Fruit fly (Drosophila melanogaster) whole organism, embryonic: ENCODE results near the gene Ac13E.

Experiments
- CG10654 ChIP-seq: fragments of 200-800 bp; sonication (Bioruptor generic); optimal IDR thresholded peaks from 2 replicates; lab custom pipeline; 2016; ENCODE audit warnings: missing biosample characterization, missing genetic modification characterization
- CG11398 ChIP-seq: fragments of 200-800 bp; sonication (Bioruptor generic); optimal IDR thresholded peaks from 2 replicates; lab custom pipeline; 2016; ENCODE audit warnings: missing biosample characterization, missing genetic modification characterization
- CG12391 ChIP-seq: fragments of 200-800 bp; sonication (Bioruptor generic); optimal IDR thresholded peaks from 3 replicates; lab custom pipeline; 2018; ENCODE audit warnings: missing biosample characterization, mild to moderate bottlenecking, missing genetic modification characterization, moderate library complexity
- CG13287 ChIP-seq: fragments of 200-800 bp; sonication (Bioruptor generic); IDR thresholded peaks from 2 replicates; pipeline ENCODE4 v1.3.6; 2022; ENCODE audit warnings: missing biosample characterization, missing genetic modification characterization; ENCODE audit not compliant: partially characterized antibody
- CG13296 ChIP-seq: fragments of 200-800 bp; sonication (Bioruptor generic); optimal IDR thresholded peaks from 3 replicates; lab custom pipeline; 2018; ENCODE audit warnings: missing biosample characterization, mild to moderate bottlenecking, missing genetic modification characterization
- CG14014 ChIP-seq: fragments of 200-800 bp; sonication (Bioruptor generic); IDR thresholded peaks from 2 replicates; pipeline ENCODE4 v1.3.6; 2022; ENCODE audit warnings: missing biosample characterization, missing genetic modification characterization
- CG15011 ChIP-seq: fragments of 200-800 bp; sonication (Bioruptor generic); optimal IDR thresholded peaks from 3 replicates; lab custom pipeline; 2018; ENCODE audit warnings: missing biosample characterization, mild to moderate bottlenecking, missing genetic modification characterization
- CG15601 ChIP-seq: fragments of 200-800 bp; sonication (Bioruptor generic); optimal IDR thresholded peaks from 3 replicates; lab custom pipeline; 2019; ENCODE audit warnings: missing biosample characterization, mild to moderate bottlenecking, missing genetic modification characterization, moderate library complexity
- CG15696 ChIP-seq: fragments of 200-800 bp; sonication (Bioruptor generic); optimal IDR thresholded peaks from 2 replicates; lab custom pipeline; 2019; ENCODE audit warnings: missing biosample characterization, mild to moderate bottlenecking, missing genetic modification characterization, moderate library complexity
- CG18262 ChIP-seq: fragments of 200-800 bp; optimal IDR thresholded peaks from 3 replicates; lab custom pipeline; 2019; ENCODE audit warnings: missing biosample characterization, mild to moderate bottlenecking, missing genetic modification characterization, moderate library complexity
- CG18764 ChIP-seq: fragments of 200-800 bp; sonication (Bioruptor generic); optimal IDR thresholded peaks from 3 replicates; lab custom pipeline; 2016; ENCODE audit warnings: missing biosample characterization, missing genetic modification characterization
- CG2120 ChIP-seq: fragments of 200-800 bp; sonication (Bioruptor generic); optimal IDR thresholded peaks from 3 replicates; lab custom pipeline; 2016; ENCODE audit warnings: missing biosample characterization, missing genetic modification characterization
- CG30431 ChIP-seq: fragments of 200-800 bp; sonication (Bioruptor generic); optimal IDR thresholded peaks from 2 replicates; lab custom pipeline; 2017; ENCODE audit warnings: missing biosample characterization, missing genetic modification characterization
- CG3838 ChIP-seq: fragments of 200-800 bp; sonication (Bioruptor generic); optimal IDR thresholded peaks from 3 replicates; lab custom pipeline; 2016; ENCODE audit warnings: missing biosample characterization, missing genetic modification characterization
- CG4360 ChIP-seq: fragments of 200-800 bp; sonication (Bioruptor generic); IDR thresholded peaks from 2 replicates; pipeline ENCODE4 v1.3.6; 2022; ENCODE audit warnings: missing biosample characterization, missing genetic modification characterization
- CG6854 ChIP-seq: fragments of 200-800 bp; sonication (Bioruptor generic); optimal IDR thresholded peaks from 3 replicates; lab custom pipeline; 2017; ENCODE audit warnings: missing biosample characterization, mild to moderate bottlenecking, missing genetic modification characterization
- CG7357 ChIP-seq: fragments of 200-800 bp; sonication (Bioruptor generic); IDR thresholded peaks from 3 replicates; pipeline ENCODE4 v1.3.6; 2022; ENCODE audit warnings: missing biosample characterization, missing genetic modification characterization
- CG8765 ChIP-seq: fragments of 200-800 bp; sonication (Bioruptor generic); IDR thresholded peaks from 2 replicates; pipeline ENCODE4 v1.3.6; 2022; ENCODE audit warnings: missing biosample characterization, missing genetic modification characterization
- CG8944 ChIP-seq: fragments of 200-800 bp; sonication (Bioruptor generic); optimal IDR thresholded peaks from 3 replicates; lab custom pipeline; 2016; ENCODE audit warnings: missing biosample characterization, missing genetic modification characterization
- CG9932 ChIP-seq: fragments of 200-800 bp; sonication (Bioruptor generic); IDR thresholded peaks from 2 replicates; pipeline ENCODE4 v1.3.6; 2022; ENCODE audit warnings: missing biosample characterization, missing genetic modification characterization
- Camta ChIP-seq: fragments of 200-800 bp; sonication (Bioruptor generic); optimal IDR thresholded peaks from 2 replicates; lab custom pipeline; 2016; ENCODE audit warnings: missing biosample characterization, missing genetic modification characterization
- CoRest ChIP-seq: fragments of 200-800 bp; sonication (Bioruptor generic); optimal IDR thresholded peaks from 3 replicates; lab custom pipeline; 2018; ENCODE audit warnings: missing biosample characterization, mild to moderate bottlenecking, missing genetic modification characterization, moderate library complexity
- Drgx ChIP-seq: fragments of 200-800 bp; sonication (Bioruptor generic); IDR thresholded peaks from 2 replicates; pipeline ENCODE4 v1.3.6; 2022; ENCODE audit warnings: missing biosample characterization, missing genetic modification characterization
- GATAe ChIP-seq: fragments of 200-800 bp; sonication (Bioruptor generic); conservative IDR thresholded peaks from 2 replicates; pipeline ENCODE4 v1.3.6; 2022; ENCODE audit warnings: missing biosample characterization, missing genetic modification characterization
- Gug ChIP-seq: fragments of 200-800 bp; sonication (Bioruptor generic); IDR thresholded peaks from 4 replicates; pipeline ENCODE4 v1.3.6; 2022; ENCODE audit warnings: missing biosample characterization, missing genetic modification characterization
- HmgD ChIP-seq: fragments of 200-800 bp; sonication (Bioruptor generic); optimal IDR thresholded peaks from 3 replicates; lab custom pipeline; 2016; ENCODE audit warnings: missing biosample characterization, missing genetic modification characterization
- Hr3 ChIP-seq: fragments of 200-800 bp; sonication (Bioruptor generic); optimal IDR thresholded peaks from 3 replicates; lab custom pipeline; 2016; ENCODE audit warnings: missing biosample characterization, missing genetic modification characterization
- Lhr ChIP-seq: fragments of 200-800 bp; sonication (Bioruptor generic); optimal IDR thresholded peaks from 3 replicates; lab custom pipeline; 2017; ENCODE audit warnings: mild to moderate bottlenecking, missing biosample characterization, missing genetic modification reagents, missing genetic modification characterization
- MESR4 ChIP-seq: fragments of 200-800 bp; sonication (Bioruptor generic); optimal IDR thresholded peaks from 2 replicates; lab custom pipeline; 2018; ENCODE audit warnings: missing biosample characterization, mild to moderate bottlenecking, missing genetic modification characterization, moderate library complexity
- Six4 ChIP-seq: fragments of 200-800 bp; sonication (Bioruptor generic); optimal IDR thresholded peaks from 2 replicates; lab custom pipeline; 2016; ENCODE audit warnings: missing biosample characterization, missing genetic modification characterization
- Ssrp ChIP-seq: fragments of 200-800 bp; sonication (Bioruptor generic); optimal IDR thresholded peaks from 2 replicates; lab custom pipeline; 2018; ENCODE audit warnings: missing biosample characterization, mild to moderate bottlenecking, missing genetic modification characterization, moderate library complexity
- ato ChIP-seq: fragments of 200-800 bp; sonication (Bioruptor generic); IDR thresholded peaks from 2 replicates; pipeline ENCODE4 v1.3.6; 2022; ENCODE audit warnings: missing biosample characterization, missing genetic modification characterization; ENCODE audit not compliant: partially characterized antibody
- bcd ChIP-seq: fragments of 200-800 bp; sonication (Bioruptor generic); optimal IDR thresholded peaks from 2 replicates; lab custom pipeline; 2017; ENCODE audit warnings: missing biosample characterization, mild to moderate bottlenecking, missing genetic modification characterization
- cato ChIP-seq: fragments of 200-800 bp; sonication (Bioruptor generic); optimal IDR thresholded peaks from 2 replicates; lab custom pipeline; 2016; ENCODE audit warnings: missing biosample characterization, missing genetic modification characterization, borderline replicate concordance
- caup ChIP-seq: fragments of 200-800 bp; sonication (Bioruptor generic); optimal IDR thresholded peaks from 3 replicates; lab custom pipeline; 2017; ENCODE audit warnings: missing biosample characterization, mild to moderate bottlenecking, missing genetic modification characterization, moderate library complexity; ENCODE audit not compliant: severe bottlenecking
- crol ChIP-seq: fragments of 200-800 bp; sonication (Bioruptor generic); IDR thresholded peaks from 2 replicates; pipeline ENCODE4 v1.3.6; 2022; ENCODE audit warnings: missing biosample characterization, missing genetic modification characterization
- eve ChIP-seq, 2 experiments: fragments of >200 bp; optimal IDR thresholded peaks; 2 replicates each; lab custom pipeline; 2017; ENCODE audit warnings: missing biosample characterization in 2 of 2, missing genetic modification characterization in 2 of 2
- exex ChIP-seq: fragments of 200-800 bp; sonication (Bioruptor generic); optimal IDR thresholded peaks from 4 replicates; lab custom pipeline; 2018; ENCODE audit warnings: missing biosample characterization, mild to moderate bottlenecking, missing genetic modification characterization, moderate library complexity
- fd102C ChIP-seq: fragments of 200-800 bp; sonication (Bioruptor generic); optimal IDR thresholded peaks from 2 replicates; lab custom pipeline; 2018; ENCODE audit warnings: missing biosample characterization, mild to moderate bottlenecking, missing genetic modification characterization, moderate library complexity
- fd96Cb ChIP-seq: fragments of 200-800 bp; sonication (Bioruptor generic); optimal IDR thresholded peaks from 2 replicates; lab custom pipeline; 2018; ENCODE audit warnings: missing biosample characterization, mild to moderate bottlenecking, missing genetic modification characterization, moderate library complexity
- grau ChIP-seq: fragments of 200-800 bp; optimal IDR thresholded peaks from 3 replicates; lab custom pipeline; 2019; ENCODE audit warnings: missing biosample characterization, mild to moderate bottlenecking, missing genetic modification characterization, moderate library complexity
- gsb ChIP-seq: fragments of 200-800 bp; sonication (Bioruptor generic); IDR thresholded peaks from 2 replicates; pipeline ENCODE4 v1.3.6; 2022; ENCODE audit warnings: missing biosample characterization, missing genetic modification characterization
- jumu ChIP-seq: fragments of 200-800 bp; sonication (Bioruptor generic); optimal IDR thresholded peaks from 3 replicates; lab custom pipeline; 2016; ENCODE audit warnings: missing biosample characterization, missing genetic modification characterization
- kni ChIP-seq: fragments of 200-800 bp; sonication (Bioruptor generic); optimal IDR thresholded peaks from 3 replicates; lab custom pipeline; 2017; ENCODE audit warnings: mild to moderate bottlenecking, missing biosample characterization, missing genetic modification reagents, missing genetic modification characterization
- lola ChIP-seq, 3 experiments: fragments of >200 bp in 2 of 3; fragments of 200-800 bp in 1 of 3; sonication (Bioruptor generic) in 1 of 3; optimal IDR thresholded peaks; 2 replicates each; lab custom pipeline; 2017 to 2019; ENCODE audit warnings: missing biosample characterization in 3 of 3, missing genetic modification characterization in 3 of 3, mild to moderate bottlenecking in 1 of 3, moderate library complexity in 1 of 3
- mld ChIP-seq: fragments of 200-800 bp; sonication (Bioruptor generic); IDR thresholded peaks from 3 replicates; pipeline ENCODE4 v1.3.6; 2022; ENCODE audit warnings: missing biosample characterization, missing genetic modification characterization; ENCODE audit not compliant: partially characterized antibody
- pb ChIP-seq: fragments of 200-800 bp; sonication (Bioruptor generic); optimal IDR thresholded peaks from 3 replicates; lab custom pipeline; 2016; ENCODE audit warnings: missing biosample characterization, missing genetic modification characterization
- so ChIP-seq: fragments of 200-800 bp; sonication (Bioruptor generic); IDR thresholded peaks from 3 replicates; pipeline ENCODE4 v1.3.6; 2022; ENCODE audit warnings: missing biosample characterization, missing genetic modification characterization
- tin ChIP-seq: fragments of 200-800 bp; sonication (Bioruptor generic); optimal IDR thresholded peaks from 3 replicates; lab custom pipeline; 2016; ENCODE audit warnings: missing biosample characterization, missing genetic modification characterization
- wdn ChIP-seq: fragments of 200-800 bp; sonication (Bioruptor generic); IDR thresholded peaks from 2 replicates; pipeline ENCODE4 v1.3.6; 2022; ENCODE audit warnings: missing biosample characterization, missing genetic modification characterization

Ac13E gene

dm6 chrX:15554256-15554678 lies at the start of gene Ac13E (continued):
- TF ChIP-seq CG12391 (tag; lab: Kevin White, UChicago) (peak; percentile 91), wdn (GFP tag; lab: Robert Waterston, UW) (peak; percentile 77), grau (tag; lab: Kevin White, UChicago) (peak; percentile 92), fd102C (peak; percentile 51), CG18764 (GFP tag; lab: Kevin White, UChicago) (peak; percentile 82), CG7357 (GFP tag; lab: Robert Waterston, UW) (peak; percentile 81), exex (tag; lab: Kevin White, UChicago) (peak; percentile 56), CG11398 (GFP tag; lab: Kevin White, UChicago) (peak; percentile 49), Ssrp (tag; lab: Kevin White, UChicago) (peak; percentile 83), CG18262 (tag; lab: Kevin White, UChicago) (peak; percentile 93), CG8765 (peak; percentile 77), CG9932 (GFP tag; lab: Robert Waterston, UW) (peak; percentile 90), Camta (GFP tag; lab: Kevin White, UChicago) (peak; percentile 73), gsb (GFP tag; lab: Robert Waterston, UW) (peak; percentile 82), tin (GFP tag; lab: Kevin White, UChicago) (peak; percentile 91), CG3838 (GFP tag; lab: Kevin White, UChicago) (peak; percentile 43), cato (GFP tag; lab: Kevin White, UChicago) (peak; percentile 56), caup (GFP tag; lab: Kevin White, UChicago) (peak; percentile 90), ato (no peak), crol (GFP tag; lab: Robert Waterston, UW) (0 out of 2 replicates have a peak, but pooled peaks have one; percentile 16), MESR4 (no peak), Gug (GFP tag; lab: Robert Waterston, UW) (peak; percentile 84), kni (GFP tag; lab: Kevin White, UChicago) (peak; percentile 88), CG13287 (GFP tag; lab: Robert Waterston, UW) (peak; percentile 58), CG15601 (tag; lab: Kevin White, UChicago) (peak; percentile 83), HmgD (GFP tag; lab: Kevin White, UChicago) (no peak), Hr3 (GFP tag; lab: Kevin White, UChicago) (peak; percentile 85), CG13296 (GFP tag; lab: Kevin White, UChicago) (peak; percentile 89), CG8944 (GFP tag; lab: Kevin White, UChicago) (peak; percentile 72), Lhr (GFP tag; lab: Kevin White, UChicago) (peak; percentile 72), fd96Cb (tag; lab: Kevin White, UChicago) (peak; percentile 90), eve (GFP tag; optimal IDR thresholded peaks at IDR 0.05; lab: Kevin White, UChicago) (peak; percentile 33 to 95), so (GFP tag; lab: Robert Waterston, UW) (peak; percentile 92), CG15696 (tag; lab: Kevin White, UChicago) (peak; percentile 88), CG10654 (GFP tag; lab: Kevin White, UChicago) (peak; percentile 77), Six4 (GFP tag; lab: Kevin White, UChicago) (peak; percentile 85), lola (GFP tag; optimal IDR thresholded peaks at IDR 0.05; lab: Kevin White, UChicago) (peak in 1 of 3 experiments; percentile 88), pb (GFP tag; lab: Kevin White, UChicago) (peak; percentile 59), CG15011 (peak; percentile 79), CG30431 (GFP tag; lab: Kevin White, UChicago) (peak; percentile 79), CG14014 (GFP tag; lab: Robert Waterston, UW) (peak; percentile 92), CG2120 (GFP tag; lab: Kevin White, UChicago) (peak; percentile 92), jumu (GFP tag; lab: Kevin White, UChicago) (peak; percentile 80), bcd (GFP tag; lab: Kevin White, UChicago) (peak; percentile 88), CoRest (tag; lab: Kevin White, UChicago) (peak; percentile 93), GATAe (GFP tag; lab: Robert Waterston, UW) (peak; percentile 58; the same call in 1 of the 2 replicates), Drgx (GFP tag; lab: Robert Waterston, UW) (peak; percentile 84), CG6854 (GFP tag; lab: Kevin White, UChicago) (peak; percentile 89), mld (GFP tag; lab: Robert Waterston, UW) (peak; percentile 15; the same call in 1 of the 3 replicates), CG4360 (GFP tag; lab: Robert Waterston, UW) (0 out of 2 replicates have a peak, but pooled peaks have one; percentile 44)
